Worm (Caenorhabditis elegans) whole organism, late embryonic: Measurements from ENCODE around the gene K11H3.5.

Experiments used
- C08G9.2 ChIP-seq: sonication (generic microtip); optimal IDR thresholded peaks from 2 replicates; lab custom pipeline; 2016; ENCODE audit warnings: mild to moderate bottlenecking, missing genetic modification characterization, moderate library complexity, missing compliant biosample characterization
- C38D4.7 ChIP-seq: fragments of 200-800 bp; sonication (Bioruptor generic); optimal IDR thresholded peaks from 2 replicates; lab custom pipeline; 2018; ENCODE audit warnings: mild to moderate bottlenecking, missing genetic modification characterization, moderate library complexity, missing compliant biosample characterization
- K09A11.1 ChIP-seq: sonication (generic microtip); optimal IDR thresholded peaks from 2 replicates; lab custom pipeline; 2017; ENCODE audit warnings: antibody characterized with exemption, mild to moderate bottlenecking, missing genetic modification characterization, missing compliant biosample characterization; ENCODE audit not compliant: insufficient read depth
- Y22D7AL.16 ChIP-seq: sonication (generic microtip); optimal IDR thresholded peaks from 2 replicates; lab custom pipeline; 2016; ENCODE audit warnings: missing genetic modification characterization, missing compliant biosample characterization
- ama-1 ChIP-seq: fragments of 150-350 bp; optimal IDR thresholded peaks from 2 replicates; lab custom pipeline; 2014
- ceh-18 ChIP-seq: sonication (generic microtip); optimal IDR thresholded peaks from 2 replicates; lab custom pipeline; 2016; ENCODE audit warnings: missing genetic modification characterization, missing compliant biosample characterization
- ceh-19 ChIP-seq: fragments of 200-800 bp; sonication (Bioruptor generic); optimal IDR thresholded peaks from 2 replicates; lab custom pipeline; 2018; ENCODE audit warnings: mild to moderate bottlenecking, missing genetic modification characterization, missing compliant biosample characterization
- ceh-2 ChIP-seq: sonication (generic microtip); optimal IDR thresholded peaks from 2 replicates; lab custom pipeline; 2016; ENCODE audit warnings: missing genotype, missing genetic modification characterization, missing compliant biosample characterization
- ceh-22 ChIP-seq: sonication (generic microtip); optimal IDR thresholded peaks from 2 replicates; lab custom pipeline; 2017; ENCODE audit warnings: missing biosample characterization, missing genetic modification characterization
- ceh-24 ChIP-seq: sonication (generic microtip); optimal IDR thresholded peaks from 2 replicates; lab custom pipeline; 2016; ENCODE audit warnings: mild to moderate bottlenecking, missing genetic modification characterization, missing compliant biosample characterization
- ceh-31 ChIP-seq: sonication (generic microtip); optimal IDR thresholded peaks from 2 replicates; lab custom pipeline; 2016; ENCODE audit warnings: missing genetic modification characterization, missing compliant biosample characterization
- ceh-34 ChIP-seq: sonication (generic microtip); optimal IDR thresholded peaks from 2 replicates; lab custom pipeline; 2016; ENCODE audit warnings: mild to moderate bottlenecking, missing genetic modification characterization, missing compliant biosample characterization
- ceh-45 ChIP-seq: fragments of 200-800 bp; sonication (Bioruptor generic); IDR thresholded peaks from 2 replicates; pipeline ENCODE4 v1.3.6; 2022; ENCODE audit warnings: missing genetic modification reagents, missing genetic modification characterization, missing compliant biosample characterization
- ceh-48 ChIP-seq: sonication (generic microtip); optimal IDR thresholded peaks from 2 replicates; lab custom pipeline; 2016; ENCODE audit warnings: missing genetic modification characterization, inconsistent platforms, missing compliant biosample characterization
- ceh-9 ChIP-seq: sonication (generic microtip); optimal IDR thresholded peaks from 2 replicates; lab custom pipeline; 2016; ENCODE audit warnings: mild to moderate bottlenecking, missing genetic modification characterization, inconsistent platforms, missing compliant biosample characterization
- dmd-4 ChIP-seq: sonication (generic microtip); optimal IDR thresholded peaks from 2 replicates; lab custom pipeline; 2016; ENCODE audit warnings: borderline replicate concordance, missing genetic modification characterization, missing compliant biosample characterization
- dve-1 ChIP-seq: sonication (generic microtip); optimal IDR thresholded peaks from 2 replicates; lab custom pipeline; 2017; ENCODE audit warnings: antibody characterized with exemption, mild to moderate bottlenecking, missing genetic modification characterization, missing compliant biosample characterization
- elt-4 ChIP-seq: sonication (generic microtip); optimal IDR thresholded peaks from 2 replicates; lab custom pipeline; 2016; ENCODE audit warnings: missing genetic modification characterization, missing compliant biosample characterization
- eyg-1 ChIP-seq: sonication (generic microtip); optimal IDR thresholded peaks from 2 replicates; lab custom pipeline; 2016; ENCODE audit warnings: missing genotype, missing genetic modification characterization, missing compliant biosample characterization
- fkh-6 ChIP-seq: sonication (generic microtip); optimal IDR thresholded peaks from 2 replicates; lab custom pipeline; 2016; ENCODE audit warnings: missing genetic modification characterization, missing compliant biosample characterization
- gmeb-2 ChIP-seq: sonication (generic microtip); optimal IDR thresholded peaks from 2 replicates; lab custom pipeline; 2016; ENCODE audit warnings: missing genetic modification characterization, inconsistent platforms, missing compliant biosample characterization
- hlh-13 ChIP-seq: fragments of 200-800 bp; sonication (Bioruptor generic); optimal IDR thresholded peaks from 2 replicates; lab custom pipeline; 2018; ENCODE audit warnings: mild to moderate bottlenecking, missing genetic modification characterization, missing compliant biosample characterization
- hlh-30 ChIP-seq: sonication (generic microtip); optimal IDR thresholded peaks from 2 replicates; lab custom pipeline; 2017; ENCODE audit warnings: antibody characterized with exemption, missing genetic modification characterization, missing compliant biosample characterization; ENCODE audit not compliant: insufficient read depth
- hlh-6 ChIP-seq: sonication (generic microtip); optimal IDR thresholded peaks from 2 replicates; lab custom pipeline; 2016; ENCODE audit warnings: missing genotype, missing genetic modification characterization, missing compliant biosample characterization
- hlh-8 ChIP-seq: sonication (generic microtip); optimal IDR thresholded peaks from 2 replicates; lab custom pipeline; 2016; ENCODE audit warnings: missing genotype, missing genetic modification characterization, missing compliant biosample characterization
- lim-6 ChIP-seq: sonication (generic microtip); optimal IDR thresholded peaks from 2 replicates; lab custom pipeline; 2016; ENCODE audit warnings: missing genetic modification characterization, missing compliant biosample characterization
- lin-11 ChIP-seq: fragments of 200-800 bp; sonication (Bioruptor generic); optimal IDR thresholded peaks from 2 replicates; lab custom pipeline; 2018; ENCODE audit warnings: mild to moderate bottlenecking, missing genetic modification characterization, missing compliant biosample characterization
- madf-2 ChIP-seq: sonication (generic microtip); optimal IDR thresholded peaks from 2 replicates; lab custom pipeline; 2017; ENCODE audit warnings: missing genetic modification characterization, missing compliant biosample characterization
- nfya-1 ChIP-seq: sonication (generic microtip); optimal IDR thresholded peaks from 2 replicates; lab custom pipeline; 2017; ENCODE audit warnings: missing genetic modification characterization, mild to moderate bottlenecking, missing compliant biosample characterization, antibody characterized with exemption, moderate library complexity
- nhr-11 ChIP-seq: fragments of 150-350 bp; optimal IDR thresholded peaks from 2 replicates; lab custom pipeline; 2014; ENCODE audit warnings: missing biosample characterization, missing genetic modification characterization
- nhr-232 ChIP-seq: sonication (generic microtip); optimal IDR thresholded peaks from 2 replicates; lab custom pipeline; 2016; ENCODE audit warnings: missing genetic modification characterization, missing compliant biosample characterization
- npax-4 ChIP-seq: sonication (generic microtip); optimal IDR thresholded peaks from 2 replicates; lab custom pipeline; 2016; ENCODE audit warnings: missing genetic modification characterization, missing compliant biosample characterization
- odd-2 ChIP-seq: sonication (generic microtip); optimal IDR thresholded peaks from 2 replicates; lab custom pipeline; 2017; ENCODE audit warnings: antibody characterized with exemption, mild to moderate bottlenecking, missing genetic modification characterization, missing compliant biosample characterization
- pag-3 ChIP-seq: sonication (generic microtip); optimal IDR thresholded peaks from 2 replicates; lab custom pipeline; 2016; ENCODE audit warnings: missing compliant biosample characterization, missing genetic modification characterization, borderline replicate concordance
- pat-9 ChIP-seq: fragments of 200-800 bp; sonication (Bioruptor generic); optimal IDR thresholded peaks from 2 replicates; lab custom pipeline; 2018; ENCODE audit warnings: mild to moderate bottlenecking, missing genetic modification characterization, moderate library complexity, missing compliant biosample characterization
- pha-4 ChIP-seq: fragments of 150-350 bp; optimal IDR thresholded peaks from 2 replicates; lab custom pipeline; 2018; ENCODE audit warnings: missing biosample characterization, missing genetic modification reagents, missing genetic modification characterization
- ref-2 ChIP-seq: sonication (generic microtip); optimal IDR thresholded peaks from 2 replicates; lab custom pipeline; 2016; ENCODE audit warnings: missing genetic modification characterization, missing compliant biosample characterization
- rnt-1 ChIP-seq: sonication (generic microtip); optimal IDR thresholded peaks from 2 replicates; lab custom pipeline; 2016; ENCODE audit warnings: missing genetic modification characterization, missing compliant biosample characterization
- sdc-2 ChIP-seq: sonication (generic microtip); optimal IDR thresholded peaks from 2 replicates; lab custom pipeline; 2016; ENCODE audit warnings: missing genotype, missing genetic modification characterization, missing compliant biosample characterization
- tbx-7 ChIP-seq: sonication (generic microtip); optimal IDR thresholded peaks from 2 replicates; lab custom pipeline; 2016; ENCODE audit warnings: missing genotype, missing genetic modification characterization, missing compliant biosample characterization
- ttx-3 ChIP-seq: sonication (generic microtip); optimal IDR thresholded peaks from 2 replicates; lab custom pipeline; 2016; ENCODE audit warnings: missing genetic modification reagents, missing genetic modification characterization, missing compliant biosample characterization
- unc-42 ChIP-seq: sonication (generic microtip); optimal IDR thresholded peaks from 2 replicates; lab custom pipeline; 2016; ENCODE audit warnings: missing genotype, missing genetic modification characterization, missing compliant biosample characterization
- unc-55 ChIP-seq: sonication (generic microtip); optimal IDR thresholded peaks from 2 replicates; lab custom pipeline; 2017; ENCODE audit warnings: missing biosample characterization, missing genetic modification reagents, missing genetic modification characterization
- unc-86 ChIP-seq: sonication (generic microtip); optimal IDR thresholded peaks from 2 replicates; lab custom pipeline; 2016; ENCODE audit warnings: missing genetic modification characterization, missing compliant biosample characterization
- ztf-16 ChIP-seq: sonication (generic microtip); optimal IDR thresholded peaks from 2 replicates; lab custom pipeline; 2017; ENCODE audit warnings: missing genetic modification characterization, missing compliant biosample characterization

The K11H3.5 gene

DNA sequence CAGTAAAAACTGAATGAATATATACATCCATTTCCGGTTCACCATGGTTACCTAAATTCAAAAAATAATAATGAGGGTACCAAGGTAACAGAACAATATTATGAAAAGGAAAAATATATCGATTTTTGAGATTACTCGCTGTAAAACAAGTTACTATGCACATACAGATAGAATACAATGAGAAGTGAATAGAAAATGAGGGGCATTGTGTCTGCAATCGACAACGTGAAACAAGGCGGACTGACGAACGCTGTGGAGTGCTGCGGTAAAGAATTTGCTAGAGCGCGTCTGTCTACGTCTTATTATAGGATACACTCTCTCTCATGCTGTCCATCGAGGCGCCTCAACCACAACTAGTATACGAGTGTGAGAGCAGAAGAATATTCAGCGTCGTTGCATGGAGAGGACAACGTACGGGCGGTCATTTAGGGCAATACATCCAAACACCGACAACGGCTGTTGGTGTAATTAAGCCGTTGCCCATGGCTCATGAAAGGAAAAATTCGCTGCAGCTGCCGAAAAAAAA is 26.4 kb upstream of the K11H3.5 start, which contains the start of gene cnx-1 (continued):
- TF ChIP-seq elt-4 (tag; lab: Kevin White, UChicago) (no peak), lin-11 (tag; lab: Kevin White, UChicago) (no peak), C08G9.2 (tag; lab: Kevin White, UChicago) (peak; percentile 12), pag-3 (tag; lab: Kevin White, UChicago) (no peak), eyg-1 (tag; lab: Kevin White, UChicago) (no peak), ceh-45 (GFP tag; lab: Robert Waterston, UW) (no peak), dmd-4 (tag; lab: Kevin White, UChicago) (no peak), unc-42 (tag; lab: Kevin White, UChicago) (peak; percentile 28), hlh-6 (tag; lab: Kevin White, UChicago) (no peak), ceh-31 (tag; lab: Kevin White, UChicago) (peak; percentile 85), C38D4.7 (GFP tag; lab: Kevin White, UChicago) (no peak), gmeb-2 (tag; lab: Kevin White, UChicago) (no peak), hlh-30 (tag; lab: Kevin White, UChicago) (peak; percentile 3), unc-86 (tag; lab: Kevin White, UChicago) (peak; percentile 31), ceh-18 (tag; lab: Kevin White, UChicago) (no peak), ceh-19 (GFP tag; lab: Kevin White, UChicago) (no peak), fkh-6 (tag; lab: Kevin White, UChicago) (no peak), madf-2 (tag; lab: Kevin White, UChicago) (peak; percentile 11), pat-9 (tag; lab: Kevin White, UChicago) (no peak), hlh-8 (tag; lab: Kevin White, UChicago) (no peak), ceh-9 (no peak), hlh-13 (GFP tag; lab: Kevin White, UChicago) (no peak), ceh-48 (tag; lab: Kevin White, UChicago) (no peak), ceh-34 (tag; lab: Kevin White, UChicago) (peak; percentile 29), Y22D7AL.16 (tag; lab: Kevin White, UChicago) (no peak), ceh-2 (tag; lab: Kevin White, UChicago) (no peak), tbx-7 (tag; lab: Kevin White, UChicago) (no peak), nhr-11 (no peak), lim-6 (tag; lab: Kevin White, UChicago) (no peak), rnt-1 (tag; lab: Kevin White, UChicago) (peak; percentile 60), nhr-232 (tag; lab: Kevin White, UChicago) (no peak), npax-4 (tag; lab: Kevin White, UChicago) (no peak), ztf-16 (tag; lab: Kevin White, UChicago) (no peak), nfya-1 (tag; lab: Kevin White, UChicago) (peak; percentile 50)
- TF ChIP-seq, all 69 proteins: peak for 15

DNA sequence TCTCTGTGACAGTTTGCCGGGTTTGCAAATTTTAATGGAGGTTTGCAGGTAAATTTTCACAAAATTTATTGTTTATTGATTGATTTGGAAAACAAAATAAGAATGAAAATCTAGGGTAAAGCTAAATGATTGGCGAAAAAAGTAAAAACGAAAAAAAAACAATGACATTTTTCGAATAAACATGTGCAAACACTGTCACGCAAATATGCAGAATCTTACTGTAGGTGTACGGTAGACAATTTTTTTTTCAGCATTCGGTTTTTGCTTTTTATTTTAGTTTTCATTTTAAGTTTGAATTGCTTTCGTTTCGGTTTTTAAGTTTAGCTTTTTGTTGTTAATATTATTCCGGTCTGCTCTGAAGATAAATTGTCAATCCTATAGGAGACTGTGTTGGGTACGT is 25.7 kb upstream of the K11H3.5 start:
- no peak for TF ChIP-seq ztf-16 (tag; lab: Kevin White, UChicago)
- TF ChIP-seq ceh-24 (tag; lab: Kevin White, UChicago), result no peak
- no peak for TF ChIP-seq odd-2 (tag; lab: Kevin White, UChicago)
- TF ChIP-seq ttx-3 (tag; lab: Kevin White, UChicago), result no peak
- no peak for TF ChIP-seq ref-2 (tag; lab: Kevin White, UChicago)
- TF ChIP-seq dve-1 (tag; lab: Kevin White, UChicago), result no peak
- TF ChIP-seq unc-55 (GFP tag; lab: Kevin White, UChicago), result no peak
- TF ChIP-seq K09A11.1 (tag; lab: Kevin White, UChicago), result no peak
- TF ChIP-seq ama-1 (lab: Kevin White, UChicago), result no peak
- TF ChIP-seq Y22D7AL.16 (tag; lab: Kevin White, UChicago), result no peak
- TF ChIP-seq pha-4 (tag; lab: Kevin White, UChicago), result no peak
- TF ChIP-seq C38D4.7 (GFP tag; lab: Kevin White, UChicago), result no peak
- TF ChIP-seq tbx-7 (tag; lab: Kevin White, UChicago), result no peak
- no peak for TF ChIP-seq sdc-2 (tag; lab: Kevin White, UChicago)
- TF ChIP-seq nhr-232 (tag; lab: Kevin White, UChicago), result no peak
- no peak for TF ChIP-seq ceh-22 (tag; lab: Kevin White, UChicago)
- no peak for TF ChIP-seq madf-2 (tag; lab: Kevin White, UChicago)
- no peak for TF ChIP-seq rnt-1 (tag; lab: Kevin White, UChicago)
- TF ChIP-seq, all 69 proteins: peak for 0
